Worm (Caenorhabditis elegans) whole organism, late embryonic: Measurements from ENCODE around the gene F17E9.5.

Experiments used
- C38D4.7 ChIP-seq: fragments of 200-800 bp; sonication (Bioruptor generic); optimal IDR thresholded peaks from 2 replicates; lab custom pipeline; 2018; ENCODE audit warnings: mild to moderate bottlenecking, missing genetic modification characterization, moderate library complexity, missing compliant biosample characterization
- T23F11.4 ChIP-seq: fragments of 200-800 bp; sonication (Bioruptor generic); optimal IDR thresholded peaks from 2 replicates; lab custom pipeline; 2018; ENCODE audit warnings: mild to moderate bottlenecking, missing genetic modification characterization, missing compliant biosample characterization
- ama-1 ChIP-seq: fragments of 150-350 bp; optimal IDR thresholded peaks from 2 replicates; lab custom pipeline; 2014
- ceh-14 ChIP-seq: sonication (generic microtip); optimal IDR thresholded peaks from 2 replicates; lab custom pipeline; 2016; ENCODE audit warnings: missing genotype, missing genetic modification characterization, missing compliant biosample characterization
- ceh-34 ChIP-seq: sonication (generic microtip); optimal IDR thresholded peaks from 2 replicates; lab custom pipeline; 2016; ENCODE audit warnings: mild to moderate bottlenecking, missing genetic modification characterization, missing compliant biosample characterization
- mec-3 ChIP-seq: sonication (generic microtip); optimal IDR thresholded peaks from 2 replicates; lab custom pipeline; 2016; ENCODE audit warnings: borderline replicate concordance, missing genetic modification characterization, missing compliant biosample characterization
- pag-3 ChIP-seq: sonication (generic microtip); optimal IDR thresholded peaks from 2 replicates; lab custom pipeline; 2016; ENCODE audit warnings: missing compliant biosample characterization, missing genetic modification characterization, borderline replicate concordance
- rnt-1 ChIP-seq: sonication (generic microtip); optimal IDR thresholded peaks from 2 replicates; lab custom pipeline; 2016; ENCODE audit warnings: missing genetic modification characterization, missing compliant biosample characterization
- ztf-16 ChIP-seq: sonication (generic microtip); optimal IDR thresholded peaks from 2 replicates; lab custom pipeline; 2017; ENCODE audit warnings: missing genetic modification characterization, missing compliant biosample characterization

DNA sequence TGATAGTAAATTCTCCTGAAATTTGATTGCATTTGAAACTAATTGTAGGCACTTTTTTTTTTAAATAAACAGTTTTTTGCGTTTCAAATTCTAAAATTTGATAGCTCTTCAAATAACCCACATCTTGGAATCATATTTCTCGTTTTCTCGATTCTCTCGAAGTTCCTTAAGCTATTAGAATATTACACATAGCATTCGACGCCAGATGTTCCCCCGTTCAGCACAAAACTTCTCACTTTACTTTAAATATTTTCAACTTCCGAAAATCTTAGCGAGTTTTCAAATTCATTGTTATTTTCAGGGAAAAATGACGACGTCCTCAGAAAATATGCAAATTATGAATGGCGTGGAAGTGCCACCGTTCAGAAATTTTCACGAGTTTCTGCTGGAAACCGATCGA lies 34.1 kb downstream of the F17E9.5 start, which contains the start of gene praf-3:
- TF ChIP-seq ama-1 (lab: Kevin White, UChicago) = no peak
- TF ChIP-seq ceh-14 (tag; lab: Kevin White, UChicago) = no peak
- TF ChIP-seq ceh-34 = no peak
- TF ChIP-seq T23F11.4 (GFP tag; lab: Kevin White, UChicago) = no peak
- TF ChIP-seq rnt-1 = no peak
- TF ChIP-seq ztf-16 = no peak
- no peak for TF ChIP-seq pag-3 (tag; lab: Kevin White, UChicago)
- no peak for TF ChIP-seq mec-3 (tag; lab: Kevin White, UChicago)
- TF ChIP-seq C38D4.7 = no peak
